Fruit fly (Drosophila melanogaster) whole organism, wandering third instar larva: ENCODE measurements around the gene Or65c.

ENCODE experiments used
- Abd-B ChIP-seq: fragments of >200 bp; optimal IDR thresholded peaks from 2 replicates; lab custom pipeline; 2017; ENCODE audit warnings: missing biosample characterization, missing genetic modification characterization
- CG9705 ChIP-seq: fragments of 200-800 bp; sonication (Bioruptor generic); optimal IDR thresholded peaks from 2 replicates; lab custom pipeline; 2018; ENCODE audit warnings: missing biosample characterization, mild to moderate bottlenecking, missing genetic modification characterization
- CrebA ChIP-seq: fragments of 200-800 bp; sonication (Bioruptor generic); optimal IDR thresholded peaks from 2 replicates; lab custom pipeline; 2016; ENCODE audit warnings: missing biosample characterization, mild to moderate bottlenecking, missing genetic modification characterization, borderline replicate concordance
- Dfd ChIP-seq: fragments of >200 bp; optimal IDR thresholded peaks from 2 replicates; lab custom pipeline; 2017; ENCODE audit warnings: missing biosample characterization, missing genetic modification characterization
- Dif ChIP-seq: fragments of 200-275, 200-300 bp; sonication (Bioruptor generic); optimal IDR thresholded peaks from 2 replicates; lab custom pipeline; 2018; ENCODE audit warnings: missing biosample characterization, missing genetic modification characterization; ENCODE audit not compliant: partially characterized antibody
- GATAd ChIP-seq: sonication (Bioruptor generic); optimal IDR thresholded peaks from 2 replicates; lab custom pipeline; 2016; ENCODE audit warnings: missing biosample characterization, missing genetic modification characterization
- HLH106 ChIP-seq: fragments of 200-800 bp; optimal IDR thresholded peaks from 3 replicates; lab custom pipeline; 2019; ENCODE audit warnings: missing biosample characterization, mild to moderate bottlenecking, missing genetic modification characterization, moderate library complexity
- Hnf4 ChIP-seq: fragments of 200-800 bp; sonication (Bioruptor generic); optimal IDR thresholded peaks from 2 replicates; lab custom pipeline; 2016; ENCODE audit warnings: missing biosample characterization, mild to moderate bottlenecking, missing genetic modification characterization
- Hr78 ChIP-seq: fragments of >200 bp; optimal IDR thresholded peaks from 2 replicates; lab custom pipeline; 2017; ENCODE audit warnings: missing biosample characterization, missing genetic modification characterization
- Jra ChIP-seq: sonication (Bioruptor generic); optimal IDR thresholded peaks from 2 replicates; lab custom pipeline; 2016; ENCODE audit warnings: missing biosample characterization, missing genetic modification characterization
- Mio ChIP-seq: sonication (Bioruptor generic); optimal IDR thresholded peaks from 2 replicates; lab custom pipeline; 2016; ENCODE audit warnings: missing biosample characterization, missing genetic modification characterization
- Myc ChIP-seq: fragments of >200 bp; optimal IDR thresholded peaks from 2 replicates; lab custom pipeline; 2017
- OdsH ChIP-seq: fragments of 200-800 bp; sonication (Bioruptor generic); optimal IDR thresholded peaks from 2 replicates; lab custom pipeline; 2016; ENCODE audit warnings: missing biosample characterization, mild to moderate bottlenecking, missing genetic modification characterization
- Rel ChIP-seq, 2 experiments: fragments of 200-800 bp; sonication (Bioruptor generic) in 1 of 2; optimal IDR thresholded peaks; 2 replicates in 1 of 2; 3 replicates in 1 of 2; lab custom pipeline; 2016 to 2019; ENCODE audit warnings: mild to moderate bottlenecking in 2 of 2, missing biosample characterization in 2 of 2, missing genetic modification characterization in 2 of 2, moderate library complexity in 1 of 2
- Sp1 ChIP-seq: fragments of 200-800 bp; sonication (Bioruptor generic); optimal IDR thresholded peaks from 3 replicates; lab custom pipeline; 2019; ENCODE audit warnings: missing biosample characterization, mild to moderate bottlenecking, missing genetic modification characterization, moderate library complexity
- Vsx2 ChIP-seq: fragments of 200-300, 225-300 bp; sonication (Bioruptor generic); optimal IDR thresholded peaks from 2 replicates; lab custom pipeline; 2018; ENCODE audit warnings: missing biosample characterization, missing genetic modification characterization; ENCODE audit not compliant: partially characterized antibody
- br ChIP-seq: fragments of 200-800 bp; sonication (Bioruptor generic); optimal IDR thresholded peaks from 2 replicates; lab custom pipeline; 2016; ENCODE audit warnings: missing biosample characterization, missing genetic modification characterization
- dl ChIP-seq, 2 experiments: fragments of 175-275, 200-275 bp in 1 of 2; fragments of 200-275 bp in 1 of 2; sonication (Bioruptor generic); optimal IDR thresholded peaks; lab custom pipeline; 2018; ENCODE audit warnings: mild to moderate bottlenecking in 2 of 2, missing biosample characterization in 2 of 2, missing genetic modification characterization in 2 of 2, moderate library complexity in 2 of 2; ENCODE audit not compliant: partially characterized antibody in 2 of 2, insufficient read depth in 1 of 2
- dmrt93B ChIP-seq: fragments of 200-800 bp; sonication (Bioruptor generic); optimal IDR thresholded peaks from 2 replicates; lab custom pipeline; 2018; ENCODE audit warnings: missing biosample characterization, mild to moderate bottlenecking, missing genetic modification characterization
- foxo ChIP-seq, 2 experiments: fragments of 200-800 bp; sonication (Bioruptor generic); optimal IDR thresholded peaks; 2 replicates in 1 of 2; 3 replicates in 1 of 2; lab custom pipeline; 2016 to 2017; ENCODE audit warnings: missing biosample characterization in 2 of 2, missing genetic modification characterization in 2 of 2
- fru ChIP-seq: fragments of 200-800 bp; sonication (Bioruptor generic); optimal IDR thresholded peaks from 3 replicates; lab custom pipeline; 2016; ENCODE audit warnings: missing biosample characterization, mild to moderate bottlenecking, missing genetic modification characterization
- h ChIP-seq: fragments of 200-800 bp; sonication (Bioruptor generic); optimal IDR thresholded peaks from 3 replicates; lab custom pipeline; 2016; ENCODE audit warnings: missing biosample characterization, mild to moderate bottlenecking, missing genetic modification characterization
- jim ChIP-seq: fragments of 175-275, 200-325 bp; sonication (Bioruptor generic); optimal IDR thresholded peaks from 2 replicates; lab custom pipeline; 2016; ENCODE audit warnings: missing biosample characterization, mild to moderate bottlenecking, missing genetic modification characterization
- lola ChIP-seq: fragments of >200 bp; optimal IDR thresholded peaks from 2 replicates; lab custom pipeline; 2017; ENCODE audit warnings: missing biosample characterization, missing genetic modification characterization
- pan ChIP-seq: fragments of >200 bp; optimal IDR thresholded peaks from 2 replicates; lab custom pipeline; 2017
- psq ChIP-seq: fragments of 200-800 bp; sonication (Bioruptor generic); optimal IDR thresholded peaks from 3 replicates; lab custom pipeline; 2017; ENCODE audit warnings: missing biosample characterization, mild to moderate bottlenecking, missing genetic modification characterization, moderate library complexity
- rgr ChIP-seq: fragments of 200-800 bp; sonication (Bioruptor generic); optimal IDR thresholded peaks from 3 replicates; lab custom pipeline; 2016; ENCODE audit warnings: missing biosample characterization, mild to moderate bottlenecking, missing genetic modification characterization
- sv ChIP-seq: fragments of 200-800 bp; sonication (Bioruptor generic); optimal IDR thresholded peaks from 3 replicates; lab custom pipeline; 2016; ENCODE audit warnings: missing biosample characterization, missing genetic modification characterization
- tai ChIP-seq: sonication (Bioruptor generic); optimal IDR thresholded peaks from 2 replicates; lab custom pipeline; 2016; ENCODE audit warnings: missing biosample characterization, missing genetic modification characterization
- usp ChIP-seq: fragments of >200 bp; optimal IDR thresholded peaks from 2 replicates; lab custom pipeline; 2017; ENCODE audit warnings: missing biosample characterization, missing genetic modification characterization
- woc ChIP-seq: sonication (Bioruptor generic); optimal IDR thresholded peaks from 2 replicates; lab custom pipeline; 2016; ENCODE audit warnings: missing biosample characterization, mild to moderate bottlenecking, missing genetic modification characterization

Or65c gene

dm6 chr3L:6325312-6325711 is 2.1 kb upstream of the Or65c start, which contains the start of gene Or65b:
TSS of gene Or65b (plus strand) at chr3L:6325612.
- no peak for TF ChIP-seq CG9705
- no peak for TF ChIP-seq Hr78 (GFP tag; lab: Kevin White, UChicago)
- no peak for TF ChIP-seq tai (GFP tag; lab: Kevin White, UChicago)
- TF ChIP-seq Dif (GFP tag; lab: Kevin White, UChicago), result no peak
- no peak for TF ChIP-seq rgr (GFP tag; lab: Kevin White, UChicago)
- no peak for TF ChIP-seq dl (GFP tag; optimal IDR thresholded peaks at IDR 0.05; lab: Kevin White, UChicago; ENCODE audit: insufficient read depth in 1 of 2, partially characterized antibody in 2 of 2)
- no peak for TF ChIP-seq Dfd (GFP tag; lab: Kevin White, UChicago)
- no peak for TF ChIP-seq pan
- no peak for TF ChIP-seq psq (GFP tag; lab: Kevin White, UChicago)
- no peak for TF ChIP-seq OdsH (GFP tag; lab: Kevin White, UChicago)
- TF ChIP-seq Vsx2, result no peak
- no peak for TF ChIP-seq Mio (GFP tag; lab: Kevin White, UChicago)
- no peak for TF ChIP-seq Myc (lab: Kevin White, UChicago)
- TF ChIP-seq br (GFP tag; lab: Kevin White, UChicago), result no peak
- TF ChIP-seq Rel (GFP tag; optimal IDR thresholded peaks at IDR 0.05; lab: Kevin White, UChicago), result no peak
- TF ChIP-seq Rel (tag; optimal IDR thresholded peaks at IDR 0.05; lab: Kevin White, UChicago), result no peak
- TF ChIP-seq dmrt93B (GFP tag; lab: Kevin White, UChicago), result no peak

dm6 chr3L:6331399-6332111 is 4.1 kb downstream of the Or65c start:
- no peak for TF ChIP-seq psq (GFP tag; lab: Kevin White, UChicago)
- TF ChIP-seq Rel (GFP tag; optimal IDR thresholded peaks at IDR 0.05; lab: Kevin White, UChicago), result no peak
- TF ChIP-seq Rel (tag; optimal IDR thresholded peaks at IDR 0.05; lab: Kevin White, UChicago), result no peak
- TF ChIP-seq HLH106 (tag; lab: Kevin White, UChicago), result no peak
- no peak for TF ChIP-seq fru (GFP tag; lab: Kevin White, UChicago)
- TF ChIP-seq OdsH (GFP tag; lab: Kevin White, UChicago), result no peak
- no peak for TF ChIP-seq sv
- no peak for TF ChIP-seq rgr (GFP tag; lab: Kevin White, UChicago)
- TF ChIP-seq Hnf4 (GFP tag; lab: Kevin White, UChicago), result no peak
- TF ChIP-seq Mio (GFP tag; lab: Kevin White, UChicago), result no peak
- no peak for TF ChIP-seq GATAd (GFP tag; lab: Kevin White, UChicago)
- no peak for TF ChIP-seq Jra (GFP tag; lab: Kevin White, UChicago)
- no peak for TF ChIP-seq Sp1 (GFP tag; lab: Kevin White, UChicago)
- no peak for TF ChIP-seq jim (GFP tag; lab: Kevin White, UChicago)
- no peak for TF ChIP-seq foxo (GFP tag; optimal IDR thresholded peaks at IDR 0.05; lab: Kevin White, UChicago)
- no peak for TF ChIP-seq usp (GFP tag; lab: Kevin White, UChicago)
- no peak for TF ChIP-seq dmrt93B (GFP tag; lab: Kevin White, UChicago)
- TF ChIP-seq Abd-B, result no peak

DNA sequence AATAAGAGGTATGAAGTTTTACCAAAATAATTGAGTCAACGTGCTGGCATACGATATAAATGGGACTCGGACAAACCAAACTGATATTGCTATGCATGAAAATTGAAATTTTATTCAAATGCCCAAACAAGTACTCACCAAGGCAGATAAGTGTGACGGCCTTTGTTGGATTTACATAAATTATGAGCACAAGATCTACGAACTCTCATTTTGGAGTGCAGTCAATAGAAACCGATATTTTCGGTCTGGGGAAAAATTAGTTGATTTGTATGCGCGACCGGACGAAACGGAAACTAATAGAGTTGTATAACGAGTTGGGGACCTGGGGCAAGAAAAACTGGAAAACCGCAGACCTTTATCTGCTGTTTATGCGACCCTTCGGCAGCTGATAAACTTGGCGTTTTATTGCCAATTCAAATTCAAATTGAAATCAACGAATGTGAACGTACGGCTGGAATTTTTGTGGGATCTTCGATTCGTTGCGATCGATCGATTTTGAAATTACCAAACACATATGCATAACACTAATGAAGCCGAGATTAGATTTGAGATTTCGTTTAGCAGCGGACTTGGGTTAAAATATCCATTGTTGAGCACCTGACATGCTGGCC is 8.9 kb downstream of the Or65c start:
- no peak for TF ChIP-seq Hr78 (GFP tag; lab: Kevin White, UChicago)
- no peak for TF ChIP-seq CrebA
- TF ChIP-seq lola (GFP tag; lab: Kevin White, UChicago), result no peak
- TF ChIP-seq Mio (GFP tag; lab: Kevin White, UChicago), result no peak
- no peak for TF ChIP-seq usp (GFP tag; lab: Kevin White, UChicago)
- TF ChIP-seq Myc (lab: Kevin White, UChicago), result no peak
- no peak for TF ChIP-seq dl (GFP tag; optimal IDR thresholded peaks at IDR 0.05; lab: Kevin White, UChicago; ENCODE audit: insufficient read depth in 1 of 2, partially characterized antibody in 2 of 2)
- TF ChIP-seq Abd-B, result no peak
- no peak for TF ChIP-seq Sp1 (GFP tag; lab: Kevin White, UChicago)
- no peak for TF ChIP-seq h (GFP tag; lab: Kevin White, UChicago)
- TF ChIP-seq Jra (GFP tag; lab: Kevin White, UChicago), result no peak
- no peak for TF ChIP-seq CG9705
- TF ChIP-seq sv, result no peak
- TF ChIP-seq OdsH (GFP tag; lab: Kevin White, UChicago), result no peak
- no peak for TF ChIP-seq Vsx2
- no peak for TF ChIP-seq Dif (GFP tag; lab: Kevin White, UChicago)
- no peak for TF ChIP-seq tai (GFP tag; lab: Kevin White, UChicago)
- TF ChIP-seq woc (GFP tag; lab: Kevin White, UChicago), result no peak
- TF ChIP-seq GATAd (GFP tag; lab: Kevin White, UChicago), result no peak
- no peak for TF ChIP-seq rgr (GFP tag; lab: Kevin White, UChicago)
